Fruit fly (Drosophila melanogaster): Measurements from ENCODE around the gene Cmpk.

Gene Cmpk

dm6 chr3R:26055214-26055632 is at the start of gene Cmpk:
Cmpk (minus strand) TSS chr3R:26055438.
- peak; percentile 85 for TF ChIP-seq CG17801 (GFP tag; optimal IDR thresholded peaks at IDR 0.05; ENCODE audit: partially characterized antibody)

- no peak for TF ChIP-seq CG17801 (GFP tag; optimal IDR thresholded peaks at IDR 0.05; ENCODE audit: partially characterized antibody)
Measured at dm6 chr3R:26105141-26105403, 49.8 kb upstream of the Cmpk start.

- TF ChIP-seq CG17801 (GFP tag; optimal IDR thresholded peaks at IDR 0.05; ENCODE audit: partially characterized antibody) = peak; percentile 53
Measured at dm6 chr3R:26104302-26105140, 49.3 kb upstream of the Cmpk start.

- no peak for TF ChIP-seq CG17801 (GFP tag; optimal IDR thresholded peaks at IDR 0.05; ENCODE audit: partially characterized antibody)
Measured at dm6 chr3R:26103440-26103839, 48.2 kb upstream of the Cmpk start.

dm6 chr3R:26099238-26099637 is 44.0 kb upstream of the Cmpk start:
- TF ChIP-seq CG17801 (GFP tag; optimal IDR thresholded peaks at IDR 0.05; ENCODE audit: partially characterized antibody) = no peak

- TF ChIP-seq CG17801 (GFP tag; optimal IDR thresholded peaks at IDR 0.05; ENCODE audit: partially characterized antibody) = no peak
Measured at dm6 chr3R:26098502-26099210, 43.4 kb upstream of the Cmpk start, which contains the start of gene dysf. dysf (minus strand) TSS chr3R:26098711.

dm6 chr3R:26096192-26096591 is 41.0 kb upstream of the Cmpk start:
- TF ChIP-seq CG17801 (GFP tag; optimal IDR thresholded peaks at IDR 0.05; ENCODE audit: partially characterized antibody) = no peak

dm6 chr3R:26095551-26095950 is 40.3 kb upstream of the Cmpk start:
- no peak for TF ChIP-seq CG17801 (GFP tag; optimal IDR thresholded peaks at IDR 0.05; ENCODE audit: partially characterized antibody)

dm6 chr3R:26081380-26081991 is 26.2 kb upstream of the Cmpk start:
- TF ChIP-seq CG17801 (GFP tag; optimal IDR thresholded peaks at IDR 0.05; ENCODE audit: partially characterized antibody) = no peak

dm6 chr3R:26075252-26075651 is 20.0 kb upstream of the Cmpk start:
- no peak for TF ChIP-seq CG17801 (GFP tag; optimal IDR thresholded peaks at IDR 0.05; ENCODE audit: partially characterized antibody)

dm6 chr3R:26072477-26072876 is 17.2 kb upstream of the Cmpk start:
- TF ChIP-seq CG17801 (GFP tag; optimal IDR thresholded peaks at IDR 0.05; ENCODE audit: partially characterized antibody) = no peak

- TF ChIP-seq CG17801 (GFP tag; optimal IDR thresholded peaks at IDR 0.05; ENCODE audit: partially characterized antibody) = no peak
Measured at dm6 chr3R:26068135-26068534, 12.9 kb upstream of the Cmpk start.

- no peak for TF ChIP-seq CG17801 (GFP tag; optimal IDR thresholded peaks at IDR 0.05; ENCODE audit: partially characterized antibody)
Measured at dm6 chr3R:26064708-26065107, 9.5 kb upstream of the Cmpk start.

- TF ChIP-seq CG17801 (GFP tag; optimal IDR thresholded peaks at IDR 0.05; ENCODE audit: partially characterized antibody) = no peak
Measured at dm6 chr3R:26062911-26063310, 7.7 kb upstream of the Cmpk start, which contains the start of gene CG14551. CG14551 (minus strand) TSS chr3R:26063011.

- peak; percentile 93 for TF ChIP-seq CG17801 (GFP tag; optimal IDR thresholded peaks at IDR 0.05; ENCODE audit: partially characterized antibody)
Measured at dm6 chr3R:26059195-26059594, 4.0 kb upstream of the Cmpk start, which contains the start of the genes RpL34a and Trmt61. RpL34a (minus strand) TSS chr3R:26059267. Trmt61 (plus strand) TSS chr3R:26059496.

- TF ChIP-seq CG17801 (GFP tag; optimal IDR thresholded peaks at IDR 0.05; ENCODE audit: partially characterized antibody) = no peak
Measured at dm6 chr3R:26058066-26058465, 2.8 kb upstream of the Cmpk start, which contains the start of the genes PIG-P and Tcs6. PIG-P (minus strand) TSS chr3R:26058223. Tcs6 (minus strand) TSS chr3R:26058223.

Measured in ovary, adult (tissue).